Fruit fly (Drosophila melanogaster): ENCODE measurements around the gene ZnT63C.

ZnT63C gene

dm6 chr3L:3342307-3342940, 38.9 kb downstream of the ZnT63C start:
- no peak for TF ChIP-seq CG4318 (GFP tag; optimal IDR thresholded peaks at IDR 0.05)
- peak; percentile 23 for TF ChIP-seq CG32006 (GFP tag; optimal IDR thresholded peaks at IDR 0.05)
- TF ChIP-seq Hr4 (GFP tag; optimal IDR thresholded peaks at IDR 0.05) = peak; percentile 25
- TF ChIP-seq CG6808 (GFP tag; optimal IDR thresholded peaks at IDR 0.05) = peak; percentile 53
- peak; percentile 86 for TF ChIP-seq Met (GFP tag; optimal IDR thresholded peaks at IDR 0.05)
- peak; percentile 77 for TF ChIP-seq Sox14 (GFP tag; optimal IDR thresholded peaks at IDR 0.05)
- peak; percentile 24 for TF ChIP-seq fd85E (GFP tag; optimal IDR thresholded peaks at IDR 0.05)
- peak; percentile 50 for TF ChIP-seq achi (GFP tag; optimal IDR thresholded peaks at IDR 0.05)
- TF ChIP-seq CG6276 (GFP tag; optimal IDR thresholded peaks at IDR 0.05) = no peak
- TF ChIP-seq CG3919 (GFP tag; optimal IDR thresholded peaks at IDR 0.05) = peak; percentile 52
- no peak for TF ChIP-seq fkh (GFP tag; optimal IDR thresholded peaks at IDR 0.05)
- TF ChIP-seq ss (GFP tag; optimal IDR thresholded peaks at IDR 0.05) = peak; percentile 34 to 57
- TF ChIP-seq CG11902 (GFP tag; optimal IDR thresholded peaks at IDR 0.05) = peak; percentile 35
- peak; percentile 67 for TF ChIP-seq cyc (GFP tag; optimal IDR thresholded peaks at IDR 0.05)
- TF ChIP-seq Sox102F (GFP tag; optimal IDR thresholded peaks at IDR 0.05) = peak; percentile 86
- peak; percentile 23 for TF ChIP-seq Blimp-1 (GFP tag; optimal IDR thresholded peaks at IDR 0.05)
- peak; percentile 15 for TF ChIP-seq CG8319 (GFP tag; optimal IDR thresholded peaks at IDR 0.05)
- peak; percentile 36 for TF ChIP-seq CG7368 (GFP tag; optimal IDR thresholded peaks at IDR 0.05)
- peak; percentile 57 for TF ChIP-seq CG15336 (GFP tag; IDR thresholded peaks at IDR 0.05)
- peak; percentile 75 for TF ChIP-seq topi (GFP tag; optimal IDR thresholded peaks at IDR 0.05)
- TF ChIP-seq pdm3 (GFP tag; optimal IDR thresholded peaks at IDR 0.05) = peak; percentile 73
- peak; percentile 85 for TF ChIP-seq CG31627 (GFP tag; optimal IDR thresholded peaks at IDR 0.05)
- TF ChIP-seq vri (GFP tag; optimal IDR thresholded peaks at IDR 0.05) = peak; percentile 79
- TF ChIP-seq Hr38 (GFP tag; optimal IDR thresholded peaks at IDR 0.05) = no peak
- peak; percentile 60; the same call in 2 of the 3 replicates for TF ChIP-seq CG6163 (GFP tag; IDR thresholded peaks at IDR 0.05)
- TF ChIP-seq CG16779 (tag; optimal IDR thresholded peaks at IDR 0.05) = peak; percentile 15
- peak; percentile 79 for TF ChIP-seq Smox (GFP tag; optimal IDR thresholded peaks at IDR 0.05)
- peak; percentile 79 for TF ChIP-seq Eip75B (GFP tag; optimal IDR thresholded peaks at IDR 0.05)
- peak; percentile 71 for TF ChIP-seq CG10631 (GFP tag; optimal IDR thresholded peaks at IDR 0.05)
- peak; percentile 57 for TF ChIP-seq spab (GFP tag; optimal IDR thresholded peaks at IDR 0.05)
- TF ChIP-seq CG1621 (tag; optimal IDR thresholded peaks at IDR 0.05) = peak; percentile 71
- peak; percentile 44; the same call in 2 of the 3 replicates for TF ChIP-seq CG8119 (GFP tag; IDR thresholded peaks at IDR 0.05)
- peak; percentile 77 for TF ChIP-seq CG6792 (GFP tag; optimal IDR thresholded peaks at IDR 0.05)
- peak; percentile 72 for TF ChIP-seq Ets21C (GFP tag; optimal IDR thresholded peaks at IDR 0.05)
- no peak for TF ChIP-seq CG11294 (GFP tag; IDR thresholded peaks at IDR 0.05)
- TF ChIP-seq svp (GFP tag) = peak; percentile 89
- peak; percentile 70 for TF ChIP-seq Ets96B (tag; optimal IDR thresholded peaks at IDR 0.05)
- TF ChIP-seq salr (GFP tag; optimal IDR thresholded peaks at IDR 0.05) = peak; percentile 30 to 40
- peak; percentile 61 for TF ChIP-seq CG34406 (GFP tag; optimal IDR thresholded peaks at IDR 0.05)
- peak; percentile 46 for TF ChIP-seq fd59A (GFP tag; optimal IDR thresholded peaks at IDR 0.05)
- TF ChIP-seq esn (GFP tag; optimal IDR thresholded peaks at IDR 0.05) = peak; percentile 82
- TF ChIP-seq CG9139 (GFP tag; optimal IDR thresholded peaks at IDR 0.05) = no peak
- TF ChIP-seq CG3032 (tag; optimal IDR thresholded peaks at IDR 0.05) = peak; percentile 58
- peak; percentile 82 for TF ChIP-seq Hr39 (GFP tag; optimal IDR thresholded peaks at IDR 0.05)
- peak; percentile 71 for TF ChIP-seq CG8632 (GFP tag; optimal IDR thresholded peaks at IDR 0.05)
- TF ChIP-seq Eip93F (GFP tag; optimal IDR thresholded peaks at IDR 0.05) = peak; percentile 72
- no peak for TF ChIP-seq dac (GFP tag; optimal IDR thresholded peaks at IDR 0.05)
- peak; percentile 53 for TF ChIP-seq CG11762 (GFP tag; optimal IDR thresholded peaks at IDR 0.05; ENCODE audit: insufficient read depth)
- TF ChIP-seq Lpt (GFP tag; optimal IDR thresholded peaks at IDR 0.05) = no peak
- peak; percentile 64 for TF ChIP-seq CG6854 (GFP tag; optimal IDR thresholded peaks at IDR 0.05)
- TF ChIP-seq Sox15 (GFP tag; optimal IDR thresholded peaks at IDR 0.05) = peak; percentile 53

Data from whole organism, prepupa.